Fruit fly (Drosophila melanogaster) whole organism, adult: Measurements from ENCODE around the gene cysu.

Source experiments
- CG11617 ChIP-seq: fragments of 200-800 bp; sonication (Bioruptor generic); optimal IDR thresholded peaks from 2 replicates; lab custom pipeline; 2017; ENCODE audit warnings: mild to moderate bottlenecking, missing biosample characterization, missing genetic modification reagents, missing genetic modification characterization
- CG5204 ChIP-seq: fragments of 200-800 bp; sonication (Bioruptor generic); optimal IDR thresholded peaks from 2 replicates; lab custom pipeline; 2016; ENCODE audit warnings: missing biosample characterization, missing genetic modification characterization
- kay ChIP-seq: fragments of 200-800 bp; sonication (Bioruptor generic); peaks from one replicate; lab custom pipeline; 2016; ENCODE audit warnings: missing biosample characterization, missing genetic modification characterization, borderline replicate concordance
- pad ChIP-seq: fragments of 200-800 bp; sonication (Bioruptor generic); optimal IDR thresholded peaks from 3 replicates; lab custom pipeline; 2017; ENCODE audit warnings: missing biosample characterization, missing genetic modification characterization, mild to moderate bottlenecking, moderate library complexity, missing genetic modification reagents
- toe ChIP-seq: fragments of 200-800 bp; sonication (Bioruptor generic); optimal IDR thresholded peaks from 2 replicates; lab custom pipeline; 2016; ENCODE audit warnings: missing biosample characterization, missing genetic modification characterization

DNA sequence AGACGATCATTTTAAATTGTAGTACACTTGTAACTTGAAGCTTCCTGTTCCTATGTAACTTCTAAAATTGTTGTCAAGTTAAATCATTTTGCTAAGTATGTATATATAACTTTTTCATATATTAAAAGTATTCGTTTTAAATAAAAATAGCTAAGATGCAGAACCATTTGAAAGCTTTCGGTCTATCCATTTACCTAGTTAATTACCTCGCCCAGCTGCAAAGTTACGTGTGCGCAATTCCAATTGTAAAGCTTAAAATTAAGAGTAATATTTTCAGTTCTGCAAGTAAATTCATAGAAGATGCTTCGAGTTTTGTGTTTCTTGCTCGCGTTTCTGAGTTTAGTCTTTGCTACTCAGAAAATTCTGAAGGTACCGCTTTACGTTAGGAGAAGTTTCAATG lies 16.2 kb upstream of the cysu start, which contains the start of gene CG5860:
- TF ChIP-seq CG11617: no peak
- TF ChIP-seq kay (GFP tag; lab: Kevin White, UChicago): no peak
- no peak for TF ChIP-seq pad (GFP tag; lab: Kevin White, UChicago)
- TF ChIP-seq toe (GFP tag; lab: Kevin White, UChicago): no peak
- no peak for TF ChIP-seq CG5204 (GFP tag; lab: Kevin White, UChicago)
